Fruit fly (Drosophila melanogaster) whole organism, embryonic: ENCODE results near the gene CG34427.

Experiments
- Bdp1 ChIP-seq: fragments of 200-800 bp; sonication (Bioruptor generic); optimal IDR thresholded peaks from 3 replicates; lab custom pipeline; 2016; ENCODE audit warnings: missing biosample characterization, missing genetic modification characterization
- CG10366 ChIP-seq: fragments of 200-800 bp; sonication (Bioruptor generic); IDR thresholded peaks from 2 replicates; pipeline ENCODE4 v1.3.6; 2022; ENCODE audit warnings: missing biosample characterization, missing genetic modification characterization
- CG12155 ChIP-seq: fragments of 200-800 bp; sonication (Bioruptor generic); optimal IDR thresholded peaks from 3 replicates; lab custom pipeline; 2016; ENCODE audit warnings: missing biosample characterization, missing genetic modification characterization
- CG15011 ChIP-seq: fragments of 200-800 bp; sonication (Bioruptor generic); optimal IDR thresholded peaks from 3 replicates; lab custom pipeline; 2018; ENCODE audit warnings: missing biosample characterization, mild to moderate bottlenecking, missing genetic modification characterization
- CG18476 ChIP-seq: fragments of 200-800 bp; sonication (Bioruptor generic); optimal IDR thresholded peaks from 2 replicates; lab custom pipeline; 2016; ENCODE audit warnings: missing biosample characterization, mild to moderate bottlenecking, missing genetic modification characterization
- CG2116 ChIP-seq: fragments of 200-800 bp; sonication (Bioruptor generic); optimal IDR thresholded peaks from 3 replicates; lab custom pipeline; 2018; ENCODE audit warnings: missing biosample characterization, mild to moderate bottlenecking, missing genetic modification characterization
- CG30403 ChIP-seq: fragments of 200-800 bp; sonication (Bioruptor generic); optimal IDR thresholded peaks from 3 replicates; lab custom pipeline; 2016; ENCODE audit warnings: missing biosample characterization, missing genetic modification characterization
- CG31365 ChIP-seq: fragments of 200-800 bp; sonication (Bioruptor generic); optimal IDR thresholded peaks from 2 replicates; lab custom pipeline; 2018; ENCODE audit warnings: missing biosample characterization, mild to moderate bottlenecking, missing genetic modification characterization
- CG33213 ChIP-seq: fragments of 200-800 bp; sonication (Bioruptor generic); optimal IDR thresholded peaks from 3 replicates; lab custom pipeline; 2016; ENCODE audit warnings: missing biosample characterization, missing genetic modification characterization
- CG34376 ChIP-seq: fragments of 200-800 bp; sonication (Bioruptor generic); optimal IDR thresholded peaks from 2 replicates; lab custom pipeline; 2018; ENCODE audit warnings: missing biosample characterization, mild to moderate bottlenecking, missing genetic modification characterization
- CG6175 ChIP-seq: fragments of 200-800 bp; sonication (Bioruptor generic); IDR thresholded peaks from 3 replicates; pipeline ENCODE4 v1.3.6; 2022; ENCODE audit warnings: missing biosample characterization, missing genetic modification characterization
- CG7839 ChIP-seq: fragments of 200-800 bp; sonication (Bioruptor generic); optimal IDR thresholded peaks from 3 replicates; lab custom pipeline; 2018; ENCODE audit warnings: missing biosample characterization, mild to moderate bottlenecking, missing genetic modification characterization, moderate library complexity
- CG8388 ChIP-seq: fragments of 200-800 bp; sonication (Bioruptor generic); optimal IDR thresholded peaks from 2 replicates; lab custom pipeline; 2019; ENCODE audit warnings: missing biosample characterization, mild to moderate bottlenecking, missing genetic modification characterization, moderate library complexity
- CG8924 ChIP-seq: fragments of 200-800 bp; optimal IDR thresholded peaks from 3 replicates; lab custom pipeline; 2019; ENCODE audit warnings: missing biosample characterization, mild to moderate bottlenecking, missing genetic modification characterization, moderate library complexity
- CG8944 ChIP-seq: fragments of 200-800 bp; sonication (Bioruptor generic); optimal IDR thresholded peaks from 3 replicates; lab custom pipeline; 2016; ENCODE audit warnings: missing biosample characterization, missing genetic modification characterization
- CG9215 ChIP-seq: fragments of 200-800 bp; sonication (Bioruptor generic); IDR thresholded peaks from 2 replicates; pipeline ENCODE4 v1.3.6; 2022; ENCODE audit warnings: missing biosample characterization, missing genetic modification characterization
- CG9727 ChIP-seq: fragments of 200-800 bp; sonication (Bioruptor generic); optimal IDR thresholded peaks from 3 replicates; lab custom pipeline; 2017; ENCODE audit warnings: missing biosample characterization, mild to moderate bottlenecking, missing genetic modification characterization
- CTCF ChIP-seq: fragments of 200-800 bp; sonication (Bioruptor generic); optimal IDR thresholded peaks from 2 replicates; lab custom pipeline; 2017; ENCODE audit warnings: missing biosample characterization, mild to moderate bottlenecking, missing genetic modification characterization, moderate library complexity
- E2f1 ChIP-seq: fragments of 200-800 bp; sonication (Bioruptor generic); IDR thresholded peaks from 2 replicates; pipeline ENCODE4 v1.3.6; 2022; ENCODE audit warnings: missing biosample characterization, missing genetic modification characterization
- Hand ChIP-seq: fragments of 200-800 bp; sonication (Bioruptor generic); optimal IDR thresholded peaks from 2 replicates; lab custom pipeline; 2017; ENCODE audit warnings: mild to moderate bottlenecking, missing biosample characterization, missing genetic modification reagents, missing genetic modification characterization
- HmgD ChIP-seq: fragments of 200-800 bp; sonication (Bioruptor generic); optimal IDR thresholded peaks from 3 replicates; lab custom pipeline; 2016; ENCODE audit warnings: missing biosample characterization, missing genetic modification characterization
- Hr3 ChIP-seq: fragments of 200-800 bp; sonication (Bioruptor generic); optimal IDR thresholded peaks from 3 replicates; lab custom pipeline; 2016; ENCODE audit warnings: missing biosample characterization, missing genetic modification characterization
- Lim3 ChIP-seq: fragments of 200-800 bp; sonication (Bioruptor generic); IDR thresholded peaks from 2 replicates; pipeline ENCODE4 v1.3.6; 2022; ENCODE audit warnings: missing biosample characterization, missing genetic modification characterization
- Myb ChIP-seq: fragments of 200-800 bp; sonication (Bioruptor generic); optimal IDR thresholded peaks from 2 replicates; lab custom pipeline; 2016; ENCODE audit warnings: missing biosample characterization, missing genetic modification characterization
- NFAT ChIP-seq: fragments of 200-800 bp; sonication (Bioruptor generic); IDR thresholded peaks from 2 replicates; pipeline ENCODE4 v1.3.6; 2022; ENCODE audit warnings: missing biosample characterization, missing genetic modification characterization
- NfI ChIP-seq: fragments of 200-800 bp; sonication (Bioruptor generic); optimal IDR thresholded peaks from 3 replicates; lab custom pipeline; 2018; ENCODE audit warnings: missing biosample characterization, mild to moderate bottlenecking, missing genetic modification characterization, moderate library complexity
- Rfx ChIP-seq: fragments of 200-800 bp; sonication (Bioruptor generic); IDR thresholded peaks from 2 replicates; pipeline ENCODE4 v1.3.6; 2022; ENCODE audit warnings: missing biosample characterization, missing genetic modification characterization
- Sox102F ChIP-seq: fragments of 200-800 bp; sonication (Bioruptor generic); optimal IDR thresholded peaks from 2 replicates; lab custom pipeline; 2018; ENCODE audit warnings: missing biosample characterization, mild to moderate bottlenecking, missing genetic modification characterization, moderate library complexity
- Taf1 ChIP-seq: fragments of 200-800 bp; sonication (Bioruptor generic); IDR thresholded peaks from 2 replicates; pipeline ENCODE4 v1.3.6; 2022; ENCODE audit warnings: missing biosample characterization, missing genetic modification characterization
- br ChIP-seq: fragments of >200 bp; optimal IDR thresholded peaks from 2 replicates; lab custom pipeline; 2017
- caup ChIP-seq: fragments of 200-800 bp; sonication (Bioruptor generic); optimal IDR thresholded peaks from 3 replicates; lab custom pipeline; 2017; ENCODE audit warnings: missing biosample characterization, mild to moderate bottlenecking, missing genetic modification characterization, moderate library complexity; ENCODE audit not compliant: severe bottlenecking
- chn ChIP-seq: fragments of 200-800 bp; sonication (Bioruptor generic); optimal IDR thresholded peaks from 2 replicates; lab custom pipeline; 2016; ENCODE audit warnings: missing biosample characterization, missing genetic modification characterization
- crc ChIP-seq: fragments of 200-800 bp; sonication (Bioruptor generic); optimal IDR thresholded peaks from 2 replicates; lab custom pipeline; 2016; ENCODE audit warnings: missing biosample characterization, missing genetic modification characterization
- dan ChIP-seq: fragments of 200-800 bp; sonication (Bioruptor generic); IDR thresholded peaks from 2 replicates; pipeline ENCODE4 v1.3.6; 2022; ENCODE audit warnings: missing biosample characterization, missing genetic modification characterization
- dmrt99B ChIP-seq: fragments of 200-800 bp; sonication (Bioruptor generic); optimal IDR thresholded peaks from 2 replicates; lab custom pipeline; 2018; ENCODE audit warnings: missing biosample characterization, mild to moderate bottlenecking, missing genetic modification characterization, moderate library complexity
- emc ChIP-seq: fragments of 200-800 bp; sonication (Bioruptor generic); optimal IDR thresholded peaks from 2 replicates; lab custom pipeline; 2016; ENCODE audit warnings: missing biosample characterization, missing genetic modification characterization
- exex ChIP-seq: fragments of 200-800 bp; sonication (Bioruptor generic); optimal IDR thresholded peaks from 4 replicates; lab custom pipeline; 2018; ENCODE audit warnings: missing biosample characterization, mild to moderate bottlenecking, missing genetic modification characterization, moderate library complexity
- fd96Cb ChIP-seq: fragments of 200-800 bp; sonication (Bioruptor generic); optimal IDR thresholded peaks from 2 replicates; lab custom pipeline; 2018; ENCODE audit warnings: missing biosample characterization, mild to moderate bottlenecking, missing genetic modification characterization, moderate library complexity
- gsb-n ChIP-seq: fragments of 200-800 bp; sonication (Bioruptor generic); optimal IDR thresholded peaks from 3 replicates; lab custom pipeline; 2018; ENCODE audit warnings: missing biosample characterization, mild to moderate bottlenecking, missing genetic modification characterization
- hb ChIP-seq: fragments of 200-800 bp; sonication (Bioruptor generic); IDR thresholded peaks from 3 replicates; pipeline ENCODE4 v1.3.6; 2022; ENCODE audit warnings: missing biosample characterization, missing genetic modification characterization; ENCODE audit not compliant: partially characterized antibody
- hbn ChIP-seq: fragments of 200-800 bp; sonication (Bioruptor generic); IDR thresholded peaks from 2 replicates; pipeline ENCODE4 v1.3.6; 2022; ENCODE audit warnings: missing biosample characterization, missing genetic modification characterization; ENCODE audit not compliant: partially characterized antibody
- insv ChIP-seq, 2 experiments: fragments of 200-800 bp; sonication (Bioruptor generic); optimal IDR thresholded peaks; 3 replicates each; lab custom pipeline; 2016 to 2018; ENCODE audit warnings: missing biosample characterization in 2 of 2, missing genetic modification characterization in 2 of 2
- kay ChIP-seq: fragments of 200-800 bp; sonication (Bioruptor generic); optimal IDR thresholded peaks from 2 replicates; lab custom pipeline; 2016; ENCODE audit warnings: missing biosample characterization, missing genetic modification characterization
- klu ChIP-seq: fragments of 200-800 bp; sonication (Bioruptor generic); IDR thresholded peaks from 2 replicates; pipeline ENCODE4 v1.3.6; 2022; ENCODE audit warnings: missing biosample characterization, missing genetic modification characterization
- pho ChIP-seq: fragments of 200-800 bp; sonication (Bioruptor generic); optimal IDR thresholded peaks from 2 replicates; lab custom pipeline; 2016; ENCODE audit warnings: missing biosample characterization, missing genetic modification characterization
- pita ChIP-seq: fragments of 200-800 bp; sonication (Bioruptor generic); optimal IDR thresholded peaks from 2 replicates; lab custom pipeline; 2017; ENCODE audit warnings: missing biosample characterization, mild to moderate bottlenecking, missing genetic modification characterization
- pum ChIP-seq: fragments of 200-800 bp; sonication (Bioruptor generic); optimal IDR thresholded peaks from 2 replicates; lab custom pipeline; 2016; ENCODE audit warnings: missing biosample characterization, missing genetic modification characterization
- sisA ChIP-seq: fragments of 200-800 bp; sonication (Bioruptor generic); IDR thresholded peaks from 2 replicates; pipeline ENCODE4 v1.3.6; 2022; ENCODE audit warnings: missing biosample characterization, missing genetic modification characterization
- slbo ChIP-seq: fragments of 200-800 bp; sonication (Bioruptor generic); IDR thresholded peaks from 2 replicates; pipeline ENCODE4 v1.3.6; 2022; ENCODE audit warnings: missing biosample characterization, missing genetic modification characterization
- sr ChIP-seq: fragments of 200-800 bp; sonication (Bioruptor generic); IDR thresholded peaks from 3 replicates; pipeline ENCODE4 v1.3.6; 2022; ENCODE audit warnings: missing biosample characterization, missing genetic modification characterization
- ssp ChIP-seq: fragments of 200-800 bp; sonication (Bioruptor generic); IDR thresholded peaks from 2 replicates; pipeline ENCODE4 v1.3.6; 2022; ENCODE audit warnings: missing biosample characterization, missing genetic modification characterization
- zf30C ChIP-seq: fragments of 200-800 bp; sonication (Bioruptor generic); optimal IDR thresholded peaks from 3 replicates; lab custom pipeline; 2018; ENCODE audit warnings: missing biosample characterization, mild to moderate bottlenecking, missing genetic modification characterization

Gene CG34427

dm6 chr3L:8765969-8766538 lies 38.5 kb upstream of the CG34427 start (continued):
- peak; percentile 95 for TF ChIP-seq Hand (GFP tag; lab: Kevin White, UChicago)
- peak; percentile 98 for TF ChIP-seq fd96Cb (tag; lab: Kevin White, UChicago)
- peak; percentile 76 for TF ChIP-seq crc
- peak; percentile 98 for TF ChIP-seq Rfx (GFP tag; lab: Robert Waterston, UW)
- TF ChIP-seq CG34376: peak; percentile 66
- peak; percentile 92 for TF ChIP-seq pum
- peak; percentile 91 for TF ChIP-seq CG9727 (GFP tag; lab: Kevin White, UChicago)
- TF ChIP-seq hbn: no peak
- peak; percentile 91 for TF ChIP-seq Bdp1 (GFP tag; lab: Kevin White, UChicago)
- TF ChIP-seq CTCF (GFP tag; lab: Kevin White, UChicago): peak; percentile 73
- no peak for TF ChIP-seq pita (GFP tag; lab: Kevin White, UChicago)
- TF ChIP-seq Hr3 (GFP tag; lab: Kevin White, UChicago): peak; percentile 98
- TF ChIP-seq sr (GFP tag; lab: Robert Waterston, UW): peak; percentile 83
- TF ChIP-seq HmgD (GFP tag; lab: Kevin White, UChicago): peak; percentile 82
- peak; percentile 89 for TF ChIP-seq dan (GFP tag; lab: Robert Waterston, UW)
- peak; percentile 99 for TF ChIP-seq CG8924 (tag; lab: Kevin White, UChicago)
- peak; percentile 98 for TF ChIP-seq pho (GFP tag; lab: Kevin White, UChicago)
- TF ChIP-seq E2f1 (GFP tag; lab: Robert Waterston, UW): peak; percentile 97
- TF ChIP-seq CG2116 (GFP tag; lab: Kevin White, UChicago): peak; percentile 82
- TF ChIP-seq Sox102F (GFP tag; lab: Kevin White, UChicago): peak; percentile 98
- TF ChIP-seq CG15011 (GFP tag; lab: Kevin White, UChicago): peak; percentile 93
- TF ChIP-seq Myb (GFP tag; lab: Kevin White, UChicago): peak; percentile 87
- TF ChIP-seq emc (GFP tag; lab: Kevin White, UChicago): peak; percentile 92
- TF ChIP-seq hb: peak; percentile 59; the same call in 1 of the 3 replicates
- peak; percentile 99 for TF ChIP-seq NfI (GFP tag; lab: Kevin White, UChicago)
- TF ChIP-seq CG7839 (tag; lab: Kevin White, UChicago): peak; percentile 99
- peak; percentile 98 for TF ChIP-seq chn (GFP tag; lab: Kevin White, UChicago)
- no peak for TF ChIP-seq br
- TF ChIP-seq CG10366 (GFP tag; lab: Robert Waterston, UW): peak; percentile 97
- peak; percentile 92 for TF ChIP-seq kay
- peak; percentile 97 for TF ChIP-seq Lim3 (GFP tag; lab: Robert Waterston, UW)
- peak; percentile 94 for TF ChIP-seq NFAT (GFP tag; lab: Robert Waterston, UW)
- TF ChIP-seq gsb-n (tag; lab: Kevin White, UChicago): peak; percentile 95
- peak; percentile 99 for TF ChIP-seq CG30403 (GFP tag; lab: Kevin White, UChicago)
- peak; percentile 97 for TF ChIP-seq CG6175 (GFP tag; lab: Robert Waterston, UW)
- peak; percentile 60 for TF ChIP-seq exex (tag; lab: Kevin White, UChicago)
- peak; percentile 99 for TF ChIP-seq dmrt99B (tag; lab: Kevin White, UChicago)
- no peak for TF ChIP-seq zf30C
- peak; percentile 97 for TF ChIP-seq CG12155 (GFP tag; lab: Kevin White, UChicago)
- peak; percentile 98 for TF ChIP-seq slbo (GFP tag; lab: Robert Waterston, UW)
- TF ChIP-seq CG9215: peak; percentile 97
- TF ChIP-seq klu (GFP tag; lab: Robert Waterston, UW): peak; percentile 97
- TF ChIP-seq ssp (GFP tag; lab: Robert Waterston, UW): peak; percentile 93
- TF ChIP-seq CG33213: peak; percentile 86
- TF ChIP-seq caup (GFP tag; lab: Kevin White, UChicago): peak; percentile 97
- peak; percentile 97 for TF ChIP-seq CG18476 (GFP tag; lab: Kevin White, UChicago)
- peak; percentile 97 for TF ChIP-seq CG8388 (GFP tag; lab: Kevin White, UChicago)
- TF ChIP-seq Taf1 (GFP tag; lab: Robert Waterston, UW): peak; percentile 95
- peak; percentile 51 to 78 for TF ChIP-seq insv (GFP tag; optimal IDR thresholded peaks at IDR 0.05; lab: Kevin White, UChicago)
- peak; percentile 98 for TF ChIP-seq sisA
- TF ChIP-seq CG31365: peak; percentile 86
- TF ChIP-seq CG8944: peak; percentile 97
